Worm (Caenorhabditis elegans): ENCODE data around the gene cls-1.
A peak's percentile ranks its signal among the peaks of the same experiment; 100 is the strongest.

The cls-1 gene

DNA sequence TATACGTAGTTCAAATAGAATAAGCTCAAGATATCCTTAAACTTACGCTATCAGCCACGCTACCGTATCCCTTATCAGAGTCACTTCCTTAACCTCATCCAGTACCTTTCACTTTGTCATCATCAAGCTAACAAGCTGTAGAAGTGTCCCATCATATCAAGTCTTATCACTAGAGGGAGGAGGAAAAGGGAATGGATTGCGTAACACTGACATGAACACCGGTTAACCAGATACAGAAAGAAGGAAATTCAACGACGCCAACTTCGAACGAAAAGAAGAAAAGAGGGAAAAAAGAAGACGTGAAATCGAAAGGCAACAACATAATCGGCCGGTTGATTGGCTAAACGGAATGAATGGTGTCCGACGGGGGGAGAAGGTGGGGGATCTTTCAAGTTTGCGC, 17.9 kb upstream of the cls-1 start:
- no peak for TF ChIP-seq fos-1 (tag; optimal IDR thresholded peaks at IDR 0.05)
- no peak for TF ChIP-seq sea-2 (GFP tag; optimal IDR thresholded peaks at IDR 0.05)
- TF ChIP-seq ama-1 (optimal IDR thresholded peaks at IDR 0.05) = no peak
- no peak for TF ChIP-seq R02D3.7 (tag; optimal IDR thresholded peaks at IDR 0.05)
- TF ChIP-seq fkh-2 (tag; optimal IDR thresholded peaks at IDR 0.05) = no peak
- TF ChIP-seq ceh-16 (tag; optimal IDR thresholded peaks at IDR 0.05) = no peak
- peak in 2 of 3 experiments; percentile 13 to 44 for TF ChIP-seq elt-3 (tag; optimal IDR thresholded peaks at IDR 0.05)
- TF ChIP-seq ztf-11 (tag; optimal IDR thresholded peaks at IDR 0.05) = no peak
- TF ChIP-seq ceh-82 (tag; optimal IDR thresholded peaks at IDR 0.05) = no peak
- no peak for TF ChIP-seq daf-12 (tag; optimal IDR thresholded peaks at IDR 0.05)
- TF ChIP-seq nfya-1 (tag; optimal IDR thresholded peaks at IDR 0.05; ENCODE audit: insufficient read depth) = peak; percentile 6
- no peak for TF ChIP-seq nhr-11 (tag; optimal IDR thresholded peaks at IDR 0.05)
- TF ChIP-seq nhr-25 (tag; optimal IDR thresholded peaks at IDR 0.05) = peak; percentile 20
- TF ChIP-seq fkh-10 (GFP tag; optimal IDR thresholded peaks at IDR 0.05) = no peak
- no peak for TF ChIP-seq nhr-77 (tag; optimal IDR thresholded peaks at IDR 0.05)
- TF ChIP-seq nhr-43 (tag; optimal IDR thresholded peaks at IDR 0.05; ENCODE audit: poor library complexity, severe bottlenecking) = peak; percentile 32
- TF ChIP-seq hmg-11 (tag; optimal IDR thresholded peaks at IDR 0.05) = no peak

- no peak for TF ChIP-seq skn-1 (tag; optimal IDR thresholded peaks at IDR 0.05)
- no peak for TF ChIP-seq ceh-28 (tag; optimal IDR thresholded peaks at IDR 0.05)
- TF ChIP-seq nhr-25 (tag; optimal IDR thresholded peaks at IDR 0.05) = peak; percentile 74
- TF ChIP-seq nhr-43 (tag; optimal IDR thresholded peaks at IDR 0.05; ENCODE audit: poor library complexity, severe bottlenecking) = peak; percentile 66
- no peak for TF ChIP-seq daf-12 (tag; optimal IDR thresholded peaks at IDR 0.05)
- no peak for TF ChIP-seq mdl-1 (tag; optimal IDR thresholded peaks at IDR 0.05)
- no peak for TF ChIP-seq nhr-12 (tag; optimal IDR thresholded peaks at IDR 0.05)
- TF ChIP-seq elt-3 (tag; optimal IDR thresholded peaks at IDR 0.05) = no peak
- no peak for TF ChIP-seq snpc-4 (tag; optimal IDR thresholded peaks at IDR 0.05)
- TF ChIP-seq ceh-82 (tag; optimal IDR thresholded peaks at IDR 0.05) = no peak
- no peak for TF ChIP-seq jun-1 (tag; optimal IDR thresholded peaks at IDR 0.05)
- TF ChIP-seq nfya-1 (tag; optimal IDR thresholded peaks at IDR 0.05; ENCODE audit: insufficient read depth) = peak; percentile 9
- TF ChIP-seq ama-1 (optimal IDR thresholded peaks at IDR 0.05) = no peak
- no peak for TF ChIP-seq nhr-28 (tag; optimal IDR thresholded peaks at IDR 0.05)
- TF ChIP-seq egl-5 (tag; optimal IDR thresholded peaks at IDR 0.05) = no peak
- TF ChIP-seq fkh-2 (tag; optimal IDR thresholded peaks at IDR 0.05) = no peak
Measured at ce11 chrIII:7491931-7492330, 16.0 kb upstream of the cls-1 start.

- no peak for TF ChIP-seq fkh-10 (GFP tag; optimal IDR thresholded peaks at IDR 0.05)
- TF ChIP-seq nhr-43 (tag; optimal IDR thresholded peaks at IDR 0.05; ENCODE audit: poor library complexity, severe bottlenecking) = peak; percentile 43
- peak; percentile 23 for TF ChIP-seq egl-5 (tag; optimal IDR thresholded peaks at IDR 0.05)
- no peak for TF ChIP-seq fos-1 (tag; optimal IDR thresholded peaks at IDR 0.05)
- peak; percentile 72 for TF ChIP-seq ama-1 (optimal IDR thresholded peaks at IDR 0.05)
Measured at ce11 chrIII:7494850-7495314, 13.1 kb upstream of the cls-1 start.

DNA sequence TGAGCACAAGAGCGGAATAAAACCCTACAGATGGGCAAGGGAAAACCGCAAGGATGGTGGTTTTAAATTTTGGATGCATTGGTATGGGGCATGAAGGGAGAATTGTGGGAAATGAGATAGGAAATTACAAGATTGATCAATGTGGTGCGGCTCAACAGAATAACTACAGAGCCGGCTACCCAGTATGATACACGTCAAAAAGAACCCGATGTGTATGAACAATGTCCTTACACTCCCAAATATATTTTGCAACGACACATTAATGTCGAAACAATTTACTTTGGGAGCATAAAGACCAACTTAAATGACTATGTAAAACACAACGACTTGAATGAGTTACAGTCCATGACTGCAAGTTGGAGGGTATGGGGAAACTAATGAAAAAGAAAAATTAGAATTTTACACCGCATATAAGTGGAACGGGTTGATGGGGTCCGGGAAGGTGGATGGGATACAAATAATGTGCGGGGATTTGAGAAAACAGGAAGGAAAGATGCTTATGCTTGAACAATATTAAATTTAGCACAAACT, 12.3 kb upstream of the cls-1 start:
- no peak for TF ChIP-seq nhr-23 (tag; optimal IDR thresholded peaks at IDR 0.05)
- TF ChIP-seq ama-1 (optimal IDR thresholded peaks at IDR 0.05) = peak; percentile 14

ce11 chrIII:7497782-7498266, 10.2 kb upstream of the cls-1 start, which contains the start of gene cgh-1:
TSS of gene cgh-1 (minus strand) at chrIII:7497832.
- no peak for TF ChIP-seq nhr-28 (tag; optimal IDR thresholded peaks at IDR 0.05)
- no peak for TF ChIP-seq ztf-11 (tag; optimal IDR thresholded peaks at IDR 0.05)
- TF ChIP-seq R02D3.7 (tag; optimal IDR thresholded peaks at IDR 0.05) = no peak
- TF ChIP-seq ceh-82 (tag; optimal IDR thresholded peaks at IDR 0.05) = no peak
- no peak for TF ChIP-seq snpc-4 (tag; optimal IDR thresholded peaks at IDR 0.05)
- TF ChIP-seq ama-1 (optimal IDR thresholded peaks at IDR 0.05) = peak; percentile 13
- TF ChIP-seq ceh-9 (tag; optimal IDR thresholded peaks at IDR 0.05) = no peak
- TF ChIP-seq fkh-2 (tag; optimal IDR thresholded peaks at IDR 0.05) = no peak
- TF ChIP-seq sea-2 (GFP tag; optimal IDR thresholded peaks at IDR 0.05) = no peak

- TF ChIP-seq hmg-11 (tag; optimal IDR thresholded peaks at IDR 0.05) = peak; percentile 68
- no peak for TF ChIP-seq unc-39 (tag; optimal IDR thresholded peaks at IDR 0.05)
- TF ChIP-seq nhr-23 (tag; optimal IDR thresholded peaks at IDR 0.05) = peak; percentile 85
- no peak for TF ChIP-seq elt-3 (tag; optimal IDR thresholded peaks at IDR 0.05)
- TF ChIP-seq fos-1 (tag; optimal IDR thresholded peaks at IDR 0.05) = peak; percentile 56
- TF ChIP-seq lin-15B (tag; optimal IDR thresholded peaks at IDR 0.05) = peak; percentile 95
- peak; percentile 77 for TF ChIP-seq jun-1 (tag; optimal IDR thresholded peaks at IDR 0.05)
- TF ChIP-seq egl-27 (tag; optimal IDR thresholded peaks at IDR 0.05) = peak; percentile 82
- no peak for TF ChIP-seq ceh-9 (tag; optimal IDR thresholded peaks at IDR 0.05)
- peak; percentile 35 for TF ChIP-seq tbx-2 (tag; optimal IDR thresholded peaks at IDR 0.05)
- TF ChIP-seq mdl-1 (tag; optimal IDR thresholded peaks at IDR 0.05) = peak; percentile 81
- TF ChIP-seq elt-2 (tag; optimal IDR thresholded peaks at IDR 0.05) = peak; percentile 95
- TF ChIP-seq nhr-237 (tag; optimal IDR thresholded peaks at IDR 0.05) = no peak
- peak; percentile 56 for TF ChIP-seq R02D3.7 (tag; optimal IDR thresholded peaks at IDR 0.05)
- TF ChIP-seq pha-4 (tag; optimal IDR thresholded peaks at IDR 0.05) = peak; percentile 70
- peak; percentile 83 for TF ChIP-seq nhr-11 (tag; optimal IDR thresholded peaks at IDR 0.05)
- TF ChIP-seq nhr-25 (tag; optimal IDR thresholded peaks at IDR 0.05) = peak; percentile 82
- peak; percentile 87 for TF ChIP-seq lin-39 (tag; optimal IDR thresholded peaks at IDR 0.05)
- TF ChIP-seq ama-1 (optimal IDR thresholded peaks at IDR 0.05) = peak; percentile 6
- no peak for TF ChIP-seq ztf-4 (tag; optimal IDR thresholded peaks at IDR 0.05)
- peak; percentile 34 for TF ChIP-seq elt-1 (tag; optimal IDR thresholded peaks at IDR 0.05)
- peak; percentile 91 for TF ChIP-seq snpc-4 (tag; optimal IDR thresholded peaks at IDR 0.05)
- peak; percentile 82 for TF ChIP-seq lsy-12 (tag; optimal IDR thresholded peaks at IDR 0.05)
Measured at ce11 chrIII:7498346-7498745, 9.6 kb upstream of the cls-1 start.
